In genomic region chrIV:8301925-8302324, ce11 we compare ENCODE assay signal across 3 worm cellular contexts.
TF ChIP-seq lines count a peak whose summit lies in the region.

No protein-coding gene starts in this region.

TF ChIP-seq in whole organism, L1 larva, 84 proteins besides CTCF, POLR2A, EP300 and RAD21 (continued from another document):
- TF ChIP-seq nhr-19 (GFP tag; conservative IDR thresholded peaks at IDR 0.05; lab: Robert Waterston, UW) (0 out of 2 replicates have a peak, but pooled peaks have one; percentile 32), aha-1 (tag; optimal IDR thresholded peaks at IDR 0.05; lab: Kevin White, UChicago) (no peak), blmp-1 (tag; optimal IDR thresholded peaks at IDR 0.05; lab: Kevin White, UChicago) (peak; percentile 71), dpl-1 (GFP tag; optimal IDR thresholded peaks at IDR 0.05; lab: Kevin White, UChicago) (peak in 2 of 3 experiments; percentile 12 to 46), egl-27 (tag; optimal IDR thresholded peaks at IDR 0.05; lab: Kevin White, UChicago) (no peak), nhr-11 (tag; optimal IDR thresholded peaks at IDR 0.05; lab: Kevin White, UChicago) (no peak), zag-1 (tag; optimal IDR thresholded peaks at IDR 0.05; lab: Kevin White, UChicago) (no peak), lin-35 (GFP tag; optimal IDR thresholded peaks at IDR 0.05; lab: Kevin White, UChicago) (peak; percentile 5 to 59), mep-1 (tag; optimal IDR thresholded peaks at IDR 0.05; lab: Kevin White, UChicago) (no peak), nhr-90 (tag; optimal IDR thresholded peaks at IDR 0.05; lab: Kevin White, UChicago; ENCODE audit: poor library complexity) (peak; percentile 20), sup-37 (GFP tag; optimal IDR thresholded peaks at IDR 0.05; lab: Kevin White, UChicago) (no peak), F16B12.6 (tag; optimal IDR thresholded peaks at IDR 0.05; lab: Kevin White, UChicago) (no peak), ceh-82 (tag; optimal IDR thresholded peaks at IDR 0.05; lab: Kevin White, UChicago) (peak in 1 of 3 experiments; percentile 30), snu-23 (GFP tag; optimal IDR thresholded peaks at IDR 0.05; lab: Kevin White, UChicago) (peak; percentile 77), nhr-20 (tag; optimal IDR thresholded peaks at IDR 0.05; lab: Kevin White, UChicago) (peak; percentile 66), jun-1 (tag; optimal IDR thresholded peaks at IDR 0.05; lab: Kevin White, UChicago) (no peak), unc-62 (GFP tag; optimal IDR thresholded peaks at IDR 0.05; lab: Kevin White, UChicago) (no peak)

TF ChIP-seq in whole organism, L2 larva, 48 proteins besides CTCF, POLR2A, EP300 and RAD21 (continued from another document):
- TF ChIP-seq sma-9 (GFP tag; optimal IDR thresholded peaks at IDR 0.05; lab: Kevin White, UChicago) (no peak), sma-9 (tag; optimal IDR thresholded peaks at IDR 0.05; lab: Kevin White, UChicago) (no peak), Y55F3AM.14 (GFP tag; optimal IDR thresholded peaks at IDR 0.05; lab: Kevin White, UChicago) (no peak), fos-1 (tag; optimal IDR thresholded peaks at IDR 0.05; lab: Kevin White, UChicago) (peak; percentile 46), aly-2 (tag; optimal IDR thresholded peaks at IDR 0.05; lab: Kevin White, UChicago) (no peak), egl-27 (tag; optimal IDR thresholded peaks at IDR 0.05; lab: Kevin White, UChicago) (no peak), ztf-11 (tag; optimal IDR thresholded peaks at IDR 0.05; lab: Kevin White, UChicago) (no peak), nhr-77 (tag; optimal IDR thresholded peaks at IDR 0.05; lab: Kevin White, UChicago) (no peak), nhr-21 (tag; optimal IDR thresholded peaks at IDR 0.05; lab: Kevin White, UChicago) (peak; percentile 59), elt-3 (tag; optimal IDR thresholded peaks at IDR 0.05; lab: Kevin White, UChicago) (no peak), nhr-10 (tag; optimal IDR thresholded peaks at IDR 0.05; lab: Kevin White, UChicago) (no peak), nhr-23 (tag; optimal IDR thresholded peaks at IDR 0.05; lab: Kevin White, UChicago) (no peak), ceh-82 (tag; optimal IDR thresholded peaks at IDR 0.05; lab: Kevin White, UChicago) (no peak), skn-1 (tag; optimal IDR thresholded peaks at IDR 0.05; lab: Kevin White, UChicago) (no peak), nhr-129 (tag; optimal IDR thresholded peaks at IDR 0.05; lab: Kevin White, UChicago) (peak; percentile 17), ztf-4 (tag; optimal IDR thresholded peaks at IDR 0.05; lab: Kevin White, UChicago) (no peak), peb-1 (tag; optimal IDR thresholded peaks at IDR 0.05; lab: Kevin White, UChicago) (peak; percentile 23), F13H6.1 (tag; optimal IDR thresholded peaks at IDR 0.05; lab: Kevin White, UChicago) (no peak), zag-1 (tag; optimal IDR thresholded peaks at IDR 0.05; lab: Kevin White, UChicago) (no peak), mdl-1 (tag; optimal IDR thresholded peaks at IDR 0.05; lab: Kevin White, UChicago) (no peak), nhr-237 (tag; optimal IDR thresholded peaks at IDR 0.05; lab: Kevin White, UChicago) (no peak), blmp-1 (tag; optimal IDR thresholded peaks at IDR 0.05; lab: Kevin White, UChicago; ENCODE audit: insufficient read depth) (no peak), unc-39 (tag; optimal IDR thresholded peaks at IDR 0.05; lab: Kevin White, UChicago) (no peak), ama-1 (optimal IDR thresholded peaks at IDR 0.05; lab: Kevin White, UChicago) (no peak), mbf-1 (tag; optimal IDR thresholded peaks at IDR 0.05; lab: Kevin White, UChicago) (no peak), lsy-2 (tag; optimal IDR thresholded peaks at IDR 0.05; lab: Kevin White, UChicago) (no peak), nhr-12 (tag; optimal IDR thresholded peaks at IDR 0.05; lab: Kevin White, UChicago) (no peak), R02D3.7 (tag; optimal IDR thresholded peaks at IDR 0.05; lab: Kevin White, UChicago) (no peak), unc-55 (GFP tag; optimal IDR thresholded peaks at IDR 0.05; lab: Kevin White, UChicago) (no peak), unc-62 (GFP tag; optimal IDR thresholded peaks at IDR 0.05; lab: Kevin White, UChicago) (no peak), snpc-4 (tag; optimal IDR thresholded peaks at IDR 0.05; lab: Kevin White, UChicago) (no peak), ceh-16 (tag; optimal IDR thresholded peaks at IDR 0.05; lab: Kevin White, UChicago) (no peak), ZK546.5 (tag; optimal IDR thresholded peaks at IDR 0.05; lab: Kevin White, UChicago) (no peak)

TF ChIP-seq in whole organism, L3 larva, 47 proteins besides CTCF, POLR2A, EP300 and RAD21 (continued from another document):
- TF ChIP-seq lin-15B (tag; optimal IDR thresholded peaks at IDR 0.05; lab: Kevin White, UChicago) = no peak
- no peak for TF ChIP-seq fos-1 (tag; optimal IDR thresholded peaks at IDR 0.05; lab: Kevin White, UChicago)
- no peak for TF ChIP-seq fkh-10 (GFP tag; optimal IDR thresholded peaks at IDR 0.05; lab: Kevin White, UChicago)
- no peak for TF ChIP-seq egl-5 (tag; optimal IDR thresholded peaks at IDR 0.05; lab: Kevin White, UChicago)
- TF ChIP-seq fkh-2 (tag; optimal IDR thresholded peaks at IDR 0.05; lab: Kevin White, UChicago) = no peak
- TF ChIP-seq mdl-1 (tag; optimal IDR thresholded peaks at IDR 0.05; lab: Kevin White, UChicago) = no peak
- no peak for TF ChIP-seq mml-1 (tag; optimal IDR thresholded peaks at IDR 0.05; lab: Kevin White, UChicago)
- no peak for TF ChIP-seq ama-1 (optimal IDR thresholded peaks at IDR 0.05; lab: Kevin White, UChicago)
- TF ChIP-seq lin-39 (tag; optimal IDR thresholded peaks at IDR 0.05; lab: Kevin White, UChicago) = no peak
- no peak for TF ChIP-seq R02D3.7 (tag; optimal IDR thresholded peaks at IDR 0.05; lab: Kevin White, UChicago)
